Fruit fly (Drosophila melanogaster) whole organism, wandering third instar larva: ENCODE measurements around the gene S-Lap3.

Experiments used
- Abd-B ChIP-seq: fragments of >200 bp; optimal IDR thresholded peaks from 2 replicates; lab custom pipeline; 2017; ENCODE audit warnings: missing biosample characterization, missing genetic modification characterization
- CrebA ChIP-seq: fragments of 200-800 bp; sonication (Bioruptor generic); optimal IDR thresholded peaks from 2 replicates; lab custom pipeline; 2016; ENCODE audit warnings: missing biosample characterization, mild to moderate bottlenecking, missing genetic modification characterization, borderline replicate concordance
- Dfd ChIP-seq: fragments of >200 bp; optimal IDR thresholded peaks from 2 replicates; lab custom pipeline; 2017; ENCODE audit warnings: missing biosample characterization, missing genetic modification characterization
- GATAd ChIP-seq: sonication (Bioruptor generic); optimal IDR thresholded peaks from 2 replicates; lab custom pipeline; 2016; ENCODE audit warnings: missing biosample characterization, missing genetic modification characterization
- Hr78 ChIP-seq: fragments of >200 bp; optimal IDR thresholded peaks from 2 replicates; lab custom pipeline; 2017; ENCODE audit warnings: missing biosample characterization, missing genetic modification characterization
- Myc ChIP-seq: fragments of >200 bp; optimal IDR thresholded peaks from 2 replicates; lab custom pipeline; 2017
- Sp1 ChIP-seq: fragments of 200-800 bp; sonication (Bioruptor generic); optimal IDR thresholded peaks from 3 replicates; lab custom pipeline; 2019; ENCODE audit warnings: missing biosample characterization, mild to moderate bottlenecking, missing genetic modification characterization, moderate library complexity
- foxo ChIP-seq, 2 experiments: fragments of 200-800 bp; sonication (Bioruptor generic); optimal IDR thresholded peaks; 2 replicates in 1 of 2; 3 replicates in 1 of 2; lab custom pipeline; 2016 to 2017; ENCODE audit warnings: missing biosample characterization in 2 of 2, missing genetic modification characterization in 2 of 2
- fru ChIP-seq: fragments of 200-800 bp; sonication (Bioruptor generic); optimal IDR thresholded peaks from 3 replicates; lab custom pipeline; 2016; ENCODE audit warnings: missing biosample characterization, mild to moderate bottlenecking, missing genetic modification characterization
- h ChIP-seq: fragments of 200-800 bp; sonication (Bioruptor generic); optimal IDR thresholded peaks from 3 replicates; lab custom pipeline; 2016; ENCODE audit warnings: missing biosample characterization, mild to moderate bottlenecking, missing genetic modification characterization
- psq ChIP-seq: fragments of 200-800 bp; sonication (Bioruptor generic); optimal IDR thresholded peaks from 3 replicates; lab custom pipeline; 2017; ENCODE audit warnings: missing biosample characterization, mild to moderate bottlenecking, missing genetic modification characterization, moderate library complexity

DNA sequence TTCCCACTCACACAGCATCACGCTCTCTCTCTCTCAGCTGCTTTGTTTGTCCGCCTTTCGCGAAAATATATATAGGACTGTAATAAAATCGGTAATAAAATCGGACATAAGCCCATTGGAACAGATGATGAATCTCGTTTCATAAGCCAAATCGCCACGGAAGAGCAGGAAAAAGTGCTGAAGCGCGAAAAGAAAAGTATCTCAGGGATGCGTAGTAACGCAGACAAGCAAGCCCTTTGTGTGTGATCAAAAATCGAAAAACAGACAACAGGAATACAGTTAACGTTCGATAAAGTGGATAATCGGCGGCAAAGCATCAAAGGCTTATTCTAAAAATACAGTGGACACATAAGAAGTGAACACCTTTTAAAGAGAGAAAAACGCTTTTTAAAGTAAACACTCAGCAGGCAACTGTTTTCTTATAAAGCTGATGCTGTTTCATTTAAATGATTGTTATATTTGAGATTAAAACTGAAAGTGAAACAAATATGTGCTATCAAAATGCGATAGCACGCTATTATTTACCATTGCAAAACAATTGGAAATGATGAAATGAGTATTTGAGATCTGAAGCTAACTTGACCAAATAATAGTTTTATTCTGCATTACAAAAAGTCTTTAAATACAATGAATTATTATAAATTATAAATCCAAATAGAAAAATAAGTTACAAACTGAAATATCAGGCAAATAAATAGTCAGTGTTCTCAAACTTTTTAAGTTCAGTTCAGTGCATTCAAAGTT lies 51.9 kb downstream of the S-Lap3 start:
- no peak for TF ChIP-seq Myc (lab: Kevin White, UChicago)
- TF ChIP-seq Abd-B: no peak
- no peak for TF ChIP-seq CrebA (GFP tag; lab: Kevin White, UChicago)
- no peak for TF ChIP-seq fru (GFP tag; lab: Kevin White, UChicago)
- no peak for TF ChIP-seq GATAd (GFP tag; lab: Kevin White, UChicago)
- no peak for TF ChIP-seq Dfd (GFP tag; lab: Kevin White, UChicago)
- TF ChIP-seq Sp1 (GFP tag; lab: Kevin White, UChicago): peak; percentile 23
- no peak for TF ChIP-seq Hr78 (GFP tag; lab: Kevin White, UChicago)
- no peak for TF ChIP-seq h (GFP tag; lab: Kevin White, UChicago)
- peak; percentile 10 for TF ChIP-seq psq
- TF ChIP-seq foxo (GFP tag; optimal IDR thresholded peaks at IDR 0.05; lab: Kevin White, UChicago): peak in 1 of 2 experiments; percentile 33
